Fruit fly (Drosophila melanogaster) whole organism, wandering third instar larva: ENCODE measurements around the gene Bruce.

Source experiments
- CG9705 ChIP-seq: fragments of 200-800 bp; sonication (Bioruptor generic); optimal IDR thresholded peaks from 2 replicates; lab custom pipeline; 2018; ENCODE audit warnings: missing biosample characterization, mild to moderate bottlenecking, missing genetic modification characterization
- Dfd ChIP-seq: fragments of >200 bp; optimal IDR thresholded peaks from 2 replicates; lab custom pipeline; 2017; ENCODE audit warnings: missing biosample characterization, missing genetic modification characterization
- Hr83 ChIP-seq: fragments of 200-300 bp; sonication (Bioruptor generic); optimal IDR thresholded peaks from 2 replicates; lab custom pipeline; 2016; ENCODE audit warnings: missing biosample characterization, mild to moderate bottlenecking, missing genetic modification characterization, moderate library complexity; ENCODE audit not compliant: poor library complexity, severe bottlenecking
- Mio ChIP-seq: sonication (Bioruptor generic); optimal IDR thresholded peaks from 2 replicates; lab custom pipeline; 2016; ENCODE audit warnings: missing biosample characterization, missing genetic modification characterization
- Myc ChIP-seq: fragments of >200 bp; optimal IDR thresholded peaks from 2 replicates; lab custom pipeline; 2017
- Rel ChIP-seq, 2 experiments: fragments of 200-800 bp; sonication (Bioruptor generic) in 1 of 2; optimal IDR thresholded peaks; 2 replicates in 1 of 2; 3 replicates in 1 of 2; lab custom pipeline; 2016 to 2019; ENCODE audit warnings: mild to moderate bottlenecking in 2 of 2, missing biosample characterization in 2 of 2, missing genetic modification characterization in 2 of 2, moderate library complexity in 1 of 2
- dsf ChIP-seq: sonication (Bioruptor generic); optimal IDR thresholded peaks from 2 replicates; lab custom pipeline; 2016; ENCODE audit warnings: missing biosample characterization, missing genetic modification characterization, borderline replicate concordance
- ey ChIP-seq: fragments of 200-800 bp; sonication (Bioruptor generic); optimal IDR thresholded peaks from 2 replicates; lab custom pipeline; 2016; ENCODE audit warnings: missing biosample characterization, missing genetic modification characterization
- jim ChIP-seq: fragments of 175-275, 200-325 bp; sonication (Bioruptor generic); optimal IDR thresholded peaks from 2 replicates; lab custom pipeline; 2016; ENCODE audit warnings: missing biosample characterization, mild to moderate bottlenecking, missing genetic modification characterization
- rgr ChIP-seq: fragments of 200-800 bp; sonication (Bioruptor generic); optimal IDR thresholded peaks from 3 replicates; lab custom pipeline; 2016; ENCODE audit warnings: missing biosample characterization, mild to moderate bottlenecking, missing genetic modification characterization
- sv ChIP-seq: fragments of 200-800 bp; sonication (Bioruptor generic); optimal IDR thresholded peaks from 3 replicates; lab custom pipeline; 2016; ENCODE audit warnings: missing biosample characterization, missing genetic modification characterization
- tai ChIP-seq: sonication (Bioruptor generic); optimal IDR thresholded peaks from 2 replicates; lab custom pipeline; 2016; ENCODE audit warnings: missing biosample characterization, missing genetic modification characterization
- woc ChIP-seq: sonication (Bioruptor generic); optimal IDR thresholded peaks from 2 replicates; lab custom pipeline; 2016; ENCODE audit warnings: missing biosample characterization, mild to moderate bottlenecking, missing genetic modification characterization

Bruce gene

DNA sequence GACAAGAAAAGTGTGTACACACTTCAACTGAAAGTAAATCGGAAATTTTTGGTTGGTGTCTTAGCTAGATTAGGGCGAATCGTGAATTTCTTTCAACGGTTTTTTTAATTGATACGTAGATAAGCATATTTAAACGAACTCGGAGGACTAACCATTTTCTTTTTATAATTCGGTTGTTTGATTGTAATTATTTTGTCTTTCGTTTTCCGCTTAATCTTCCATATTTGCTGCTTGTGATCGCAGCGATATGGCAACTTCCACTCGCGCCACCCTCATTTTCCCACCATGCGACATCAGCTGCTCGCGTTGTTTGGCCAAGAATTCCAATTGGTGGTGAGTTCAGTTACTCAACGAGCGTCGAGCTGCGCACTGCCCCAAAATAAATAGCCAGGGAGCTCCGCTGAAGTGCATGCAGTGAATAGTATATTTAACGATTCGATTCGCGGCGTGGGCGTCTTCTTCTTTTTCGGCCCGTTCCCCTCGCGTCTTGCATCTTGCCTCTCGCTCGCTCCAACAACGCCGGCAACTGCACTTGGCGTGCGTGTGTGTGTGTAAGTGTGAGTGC lies 67.1 kb downstream of the Bruce start, which contains the start of gene Nuak (continued):
- TF ChIP-seq jim (GFP tag; lab: Kevin White, UChicago) (peak; percentile 49), tai (GFP tag; lab: Kevin White, UChicago) (peak; percentile 93), CG9705 (GFP tag; lab: Kevin White, UChicago) (peak; percentile 70), ey (peak; percentile 90), sv (peak; percentile 92), Hr83 (GFP tag; lab: Kevin White, UChicago) (peak; percentile 90), rgr (GFP tag; lab: Kevin White, UChicago) (peak; percentile 87), Mio (GFP tag; lab: Kevin White, UChicago) (peak; percentile 56), Rel (GFP tag; optimal IDR thresholded peaks at IDR 0.05; lab: Kevin White, UChicago) (no peak), Rel (tag; optimal IDR thresholded peaks at IDR 0.05; lab: Kevin White, UChicago) (peak; percentile 56), Myc (lab: Kevin White, UChicago) (peak; percentile 40), Dfd (GFP tag; lab: Kevin White, UChicago) (no peak), dsf (GFP tag; lab: Kevin White, UChicago) (peak; percentile 49), woc (peak; percentile 90)
- TF ChIP-seq, all 38 proteins: peak for 30
